Worm (Caenorhabditis elegans) whole organism, dauer: ENCODE measurements around the gene H40L08.9.

ENCODE experiments used
- unc-62 ChIP-seq: sonication (generic microtip); optimal IDR thresholded peaks from 2 replicates; lab custom pipeline; 2017; ENCODE audit warnings: missing biosample characterization, missing genetic modification reagents, missing genetic modification characterization

H40L08.9 gene

ce11 chrX:15084395-15084794, 8.1 kb upstream of the H40L08.9 start, which contains the start of gene F09B12.5:
TSS of gene F09B12.5 (plus strand) at chrX:15084695.
- TF ChIP-seq unc-62, result no peak

- no peak for TF ChIP-seq unc-62
These were observed 7.5 kb upstream of the H40L08.9 start, which contains the start of gene H40L08.1 for ce11 chrX:15083795-15084194. TSS of gene H40L08.1 (minus strand) at chrX:15084086.

- TF ChIP-seq unc-62, result no peak
These were observed 5.2 kb upstream of the H40L08.9 start for ce11 chrX:15081486-15081885.

ce11 chrX:15079406-15079805, 3.1 kb upstream of the H40L08.9 start:
- TF ChIP-seq unc-62, result no peak

ce11 chrX:15078276-15078675, 2.0 kb upstream of the H40L08.9 start:
- no peak for TF ChIP-seq unc-62

ce11 chrX:15077597-15078261, 1.4 kb upstream of the H40L08.9 start, which contains the start of the genes H40L08.8, H40L08.2 and H40L08.7:
TSS of gene H40L08.8 (minus strand) at chrX:15077633.
TSS of gene H40L08.2 (minus strand) at chrX:15077744.
TSS of gene H40L08.7 (minus strand) at chrX:15077744.
- TF ChIP-seq unc-62, result no peak

ce11 chrX:15076909-15077308, 629 bp upstream of the H40L08.9 start:
- TF ChIP-seq unc-62, result no peak

ce11 chrX:15075170-15075569, 1.1 kb downstream of the H40L08.9 start:
- no peak for TF ChIP-seq unc-62

ce11 chrX:15073479-15073878, 2.8 kb downstream of the H40L08.9 start:
- no peak for TF ChIP-seq unc-62

ce11 chrX:15072877-15073276, 3.4 kb downstream of the H40L08.9 start:
- TF ChIP-seq unc-62, result no peak

ce11 chrX:15070137-15070536, 6.1 kb downstream of the H40L08.9 start:
- TF ChIP-seq unc-62, result no peak

- no peak for TF ChIP-seq unc-62
These were observed 7.0 kb downstream of the H40L08.9 start, which contains the start of gene mam-6 for ce11 chrX:15069242-15069641. TSS of gene mam-6 (minus strand) at chrX:15069342.

- no peak for TF ChIP-seq unc-62
These were observed 16.0 kb downstream of the H40L08.9 start, which contains the start of gene fbxa-96 for ce11 chrX:15060303-15060702. TSS of gene fbxa-96 (minus strand) at chrX:15060403.

ce11 chrX:15057900-15058299, 18.4 kb downstream of the H40L08.9 start:
- no peak for TF ChIP-seq unc-62

- no peak for TF ChIP-seq unc-62
These were observed 19.5 kb downstream of the H40L08.9 start, which contains the start of gene H03G16.5 for ce11 chrX:15056737-15057136. TSS of gene H03G16.5 (minus strand) at chrX:15056837.

- TF ChIP-seq unc-62, result no peak
These were observed 20.4 kb downstream of the H40L08.9 start, which contains the start of gene H03G16.7 for ce11 chrX:15055914-15056313. TSS of gene H03G16.7 (minus strand) at chrX:15056014.

ce11 chrX:15053223-15053933, 22.9 kb downstream of the H40L08.9 start, which contains the start of gene H03G16.1:
TSS of gene H03G16.1 (plus strand) at chrX:15053883.
- no peak for TF ChIP-seq unc-62

ce11 chrX:15052385-15052784, 23.9 kb downstream of the H40L08.9 start, which contains the start of gene H03G16.6:
TSS of gene H03G16.6 (plus strand) at chrX:15052685.
- TF ChIP-seq unc-62, result no peak
